Worm (Caenorhabditis elegans) whole organism, L1 larva: ENCODE measurements around the gene drap-1.

ENCODE experiments used
- C04F5.9 ChIP-seq: sonication (generic microtip); optimal IDR thresholded peaks from 2 replicates; lab custom pipeline; 2016; ENCODE audit warnings: missing genetic modification characterization, missing compliant biosample characterization
- C34B4.2 ChIP-seq: sonication (generic microtip); optimal IDR thresholded peaks from 2 replicates; lab custom pipeline; 2017; ENCODE audit warnings: mild to moderate bottlenecking, missing genetic modification characterization, missing compliant biosample characterization
- Y116A8C.19 ChIP-seq: sonication (generic microtip); optimal IDR thresholded peaks from 2 replicates; lab custom pipeline; 2016; ENCODE audit warnings: missing compliant biosample characterization, missing genetic modification characterization, borderline replicate concordance
- aha-1 ChIP-seq: fragments of 150-350 bp; optimal IDR thresholded peaks from 2 replicates; lab custom pipeline; 2014; ENCODE audit warnings: missing biosample characterization, missing genetic modification characterization
- alr-1 ChIP-seq: fragments of 200-800 bp; sonication (Bioruptor generic); optimal IDR thresholded peaks from 2 replicates; lab custom pipeline; 2018; ENCODE audit warnings: borderline replicate concordance, mild to moderate bottlenecking, missing genetic modification characterization, missing compliant biosample characterization
- aly-2 ChIP-seq: fragments of 150-350 bp; optimal IDR thresholded peaks from 2 replicates; lab custom pipeline; 2014; ENCODE audit warnings: missing biosample characterization, missing genetic modification characterization
- ama-1 ChIP-seq: fragments of 150-350 bp; optimal IDR thresholded peaks from 2 replicates; lab custom pipeline; 2014
- ceh-82 ChIP-seq, 3 experiments: fragments of 150-350 bp in 1 of 3; sonication (generic microtip) in 2 of 3; optimal IDR thresholded peaks; 2 replicates each; lab custom pipeline; 2014 to 2017; ENCODE audit warnings: missing biosample characterization in 3 of 3, missing genetic modification characterization in 3 of 3
- ceh-88 ChIP-seq: fragments of 200-800 bp; sonication (Bioruptor generic); IDR thresholded peaks from 2 replicates; pipeline ENCODE4 v1.3.6; 2022; ENCODE audit warnings: missing genetic modification characterization, missing compliant biosample characterization
- ces-1 ChIP-seq: fragments of 150-350 bp; optimal IDR thresholded peaks from 2 replicates; lab custom pipeline; 2014; ENCODE audit warnings: missing biosample characterization, missing genetic modification reagents, missing genetic modification characterization
- dpl-1 ChIP-seq, 3 experiments: fragments of 150-350 bp in 2 of 3; sonication (generic microtip) in 1 of 3; optimal IDR thresholded peaks; 2 replicates each; lab custom pipeline; 2014 to 2017; ENCODE audit warnings: missing biosample characterization in 3 of 3, missing genetic modification characterization in 3 of 3, missing genetic modification reagents in 3 of 3
- efl-1 ChIP-seq, 4 experiments: fragments of 150-350 bp; optimal IDR thresholded peaks in 3 of 4; peaks in 1 of 4; 1 replicate in 1 of 4; 2 replicates in 3 of 4; lab custom pipeline; 2014; ENCODE audit warnings: missing biosample characterization in 2 of 4, missing genetic modification characterization in 2 of 4, missing genetic modification reagents in 2 of 4
- efl-3 ChIP-seq: fragments of 200-800 bp; sonication (Bioruptor generic); optimal IDR thresholded peaks from 2 replicates; lab custom pipeline; 2018; ENCODE audit warnings: mild to moderate bottlenecking, missing genetic modification characterization, missing compliant biosample characterization
- egl-13 ChIP-seq: sonication (generic microtip); optimal IDR thresholded peaks from 2 replicates; lab custom pipeline; 2016; ENCODE audit warnings: missing genotype, missing genetic modification reagents, missing genetic modification characterization, missing compliant biosample characterization
- elt-2 ChIP-seq: sonication (generic microtip); optimal IDR thresholded peaks from 2 replicates; lab custom pipeline; 2016; ENCODE audit warnings: missing genetic modification characterization, mild to moderate bottlenecking, inconsistent platforms, missing compliant biosample characterization, missing genetic modification reagents
- fkh-10 ChIP-seq: sonication (generic microtip); optimal IDR thresholded peaks from 2 replicates; lab custom pipeline; 2017; ENCODE audit warnings: missing biosample characterization, missing genetic modification reagents, missing genetic modification characterization
- fos-1 ChIP-seq: fragments of 150-350 bp; optimal IDR thresholded peaks from 2 replicates; lab custom pipeline; 2014; ENCODE audit warnings: missing biosample characterization, missing genetic modification characterization
- hlh-17 ChIP-seq: fragments of 200-800 bp; sonication (Bioruptor generic); optimal IDR thresholded peaks from 2 replicates; lab custom pipeline; 2018; ENCODE audit warnings: missing genetic modification characterization, mild to moderate bottlenecking, missing compliant biosample characterization, moderate library complexity, borderline replicate concordance
- hlh-4 ChIP-seq: sonication (generic microtip); optimal IDR thresholded peaks from 2 replicates; lab custom pipeline; 2016; ENCODE audit warnings: mild to moderate bottlenecking, missing genetic modification characterization, missing compliant biosample characterization
- hpl-2 ChIP-seq: fragments of 150-350 bp; optimal IDR thresholded peaks from 2 replicates; lab custom pipeline; 2014; ENCODE audit warnings: missing biosample characterization, missing genetic modification reagents, missing genetic modification characterization
- isw-1 ChIP-seq: fragments of 200-800 bp; sonication (Bioruptor generic); IDR thresholded peaks from 2 replicates; pipeline ENCODE4 v1.3.6; 2022; ENCODE audit warnings: missing genetic modification characterization, missing compliant biosample characterization
- jun-1 ChIP-seq: fragments of 150-350 bp; optimal IDR thresholded peaks from 2 replicates; lab custom pipeline; 2014; ENCODE audit warnings: missing biosample characterization, missing genetic modification reagents, missing genetic modification characterization
- lin-13 ChIP-seq: fragments of 150-350 bp; optimal IDR thresholded peaks from 2 replicates; lab custom pipeline; 2014; ENCODE audit warnings: missing biosample characterization, missing genetic modification reagents, missing genetic modification characterization
- lin-14 ChIP-seq: fragments of 200-800 bp; sonication (Bioruptor generic); optimal IDR thresholded peaks from 2 replicates; lab custom pipeline; 2018; ENCODE audit warnings: mild to moderate bottlenecking, missing genetic modification characterization, moderate library complexity, missing compliant biosample characterization
- lin-39 ChIP-seq: fragments of 150-350 bp; optimal IDR thresholded peaks from 2 replicates; lab custom pipeline; 2014; ENCODE audit warnings: missing biosample characterization, missing genetic modification reagents, missing genetic modification characterization
- lsy-2 ChIP-seq, 2 experiments: fragments of 150-350 bp; optimal IDR thresholded peaks; 2 replicates each; lab custom pipeline; 2014; ENCODE audit warnings: missing biosample characterization in 2 of 2, missing genetic modification characterization in 2 of 2
- mab-9 ChIP-seq: fragments of 200-800 bp; sonication (Bioruptor generic); IDR thresholded peaks from 2 replicates; pipeline ENCODE4 v1.3.6; 2022; ENCODE audit warnings: missing genetic modification reagents, missing genetic modification characterization, missing compliant biosample characterization
- mep-1 ChIP-seq: fragments of 150-350 bp; optimal IDR thresholded peaks from 2 replicates; lab custom pipeline; 2014; ENCODE audit warnings: missing biosample characterization, missing genetic modification characterization
- nhr-12 ChIP-seq: sonication (generic microtip); optimal IDR thresholded peaks from 2 replicates; lab custom pipeline; 2017; ENCODE audit warnings: missing biosample characterization, missing genetic modification characterization
- nhr-47 ChIP-seq: sonication (generic microtip); optimal IDR thresholded peaks from 2 replicates; lab custom pipeline; 2016; ENCODE audit warnings: mild to moderate bottlenecking, missing genetic modification characterization, moderate library complexity, missing compliant biosample characterization
- nhr-71 ChIP-seq: sonication (generic microtip); optimal IDR thresholded peaks from 2 replicates; lab custom pipeline; 2016; ENCODE audit warnings: mild to moderate bottlenecking, missing genetic modification characterization, moderate library complexity, missing compliant biosample characterization
- nhr-85 ChIP-seq: sonication (generic microtip); peaks from one replicate; lab custom pipeline; 2016; ENCODE audit warnings: missing genetic modification characterization, inconsistent platforms, missing compliant biosample characterization
- nhr-90 ChIP-seq: sonication (generic microtip); optimal IDR thresholded peaks from 2 replicates; lab custom pipeline; 2016; ENCODE audit warnings: mild to moderate bottlenecking, missing genetic modification characterization, missing compliant biosample characterization; ENCODE audit not compliant: poor library complexity
- pag-3 ChIP-seq: sonication (generic microtip); optimal IDR thresholded peaks from 2 replicates; lab custom pipeline; 2017; ENCODE audit warnings: missing genetic modification characterization, mild to moderate bottlenecking, missing compliant biosample characterization, antibody characterized with exemption, borderline replicate concordance; ENCODE audit not compliant: insufficient read depth
- pax-3 ChIP-seq: fragments of 200-800 bp; sonication (Bioruptor generic); optimal IDR thresholded peaks from 2 replicates; lab custom pipeline; 2018; ENCODE audit warnings: mild to moderate bottlenecking, missing genetic modification characterization, moderate library complexity, missing compliant biosample characterization
- rnt-1 ChIP-seq: sonication (generic microtip); optimal IDR thresholded peaks from 2 replicates; lab custom pipeline; 2016; ENCODE audit warnings: mild to moderate bottlenecking, missing genetic modification characterization, moderate library complexity, missing compliant biosample characterization
- snpc-4 ChIP-seq: fragments of 150-350 bp; optimal IDR thresholded peaks from 2 replicates; lab custom pipeline; 2014; ENCODE audit warnings: missing biosample characterization, missing genetic modification characterization
- snu-23 ChIP-seq: sonication (generic microtip); optimal IDR thresholded peaks from 2 replicates; lab custom pipeline; 2016; ENCODE audit warnings: missing genetic modification characterization, missing compliant biosample characterization
- sox-4 ChIP-seq: sonication (generic microtip); optimal IDR thresholded peaks from 2 replicates; lab custom pipeline; 2016; ENCODE audit warnings: missing genetic modification characterization, missing compliant biosample characterization
- sup-37 ChIP-seq: fragments of 200-800 bp; sonication (Bioruptor generic); optimal IDR thresholded peaks from 2 replicates; lab custom pipeline; 2018; ENCODE audit warnings: mild to moderate bottlenecking, missing genetic modification characterization, missing compliant biosample characterization
- tbx-2 ChIP-seq: sonication (generic microtip); optimal IDR thresholded peaks from 2 replicates; lab custom pipeline; 2016; ENCODE audit warnings: missing genetic modification characterization, missing compliant biosample characterization
- tlp-1 ChIP-seq: fragments of 150-350 bp; optimal IDR thresholded peaks from 2 replicates; lab custom pipeline; 2014; ENCODE audit warnings: missing biosample characterization, missing genetic modification characterization
- unc-130 ChIP-seq: fragments of 150-350 bp; optimal IDR thresholded peaks from 2 replicates; lab custom pipeline; 2017; ENCODE audit warnings: missing biosample characterization, missing genetic modification characterization, inconsistent platforms
- unc-62 ChIP-seq: fragments of 150-350 bp; optimal IDR thresholded peaks from 2 replicates; lab custom pipeline; 2014; ENCODE audit warnings: missing biosample characterization, missing genetic modification reagents, missing genetic modification characterization
- unc-98 ChIP-seq: fragments of 200-800 bp; sonication (Bioruptor generic); IDR thresholded peaks from 2 replicates; pipeline ENCODE4 v1.3.6; 2022; ENCODE audit warnings: missing genetic modification characterization, missing compliant biosample characterization
- zip-4 ChIP-seq: fragments of 200-800 bp; sonication (Bioruptor generic); optimal IDR thresholded peaks from 2 replicates; lab custom pipeline; 2018; ENCODE audit warnings: mild to moderate bottlenecking, missing genetic modification characterization, moderate library complexity, missing compliant biosample characterization

drap-1 gene

ce11 chrV:9765622-9766021 lies 35.7 kb downstream of the drap-1 start (continued):
- TF ChIP-seq ceh-82 (tag; optimal IDR thresholded peaks at IDR 0.05; lab: Kevin White, UChicago) (no peak), ces-1 (peak; percentile 100)
- TF ChIP-seq, all 84 proteins: peak for 9

- TF ChIP-seq rnt-1 (tag; lab: Kevin White, UChicago) (no peak), snpc-4 (tag; lab: Kevin White, UChicago) (no peak), nhr-47 (tag; lab: Kevin White, UChicago) (no peak), hpl-2 (no peak), nhr-71 (tag; lab: Kevin White, UChicago) (no peak), lin-13 (GFP tag; lab: Kevin White, UChicago) (no peak), efl-1 (optimal IDR thresholded peaks at IDR 0.05; lab: Kevin White, UChicago) (no peak), efl-1 (GFP tag; optimal IDR thresholded peaks at IDR 0.05 in 1 of 2; lab: Kevin White, UChicago) (peak in 1 of 2 experiments; percentile 58), ces-1 (peak; percentile 97), lin-14 (GFP tag; lab: Kevin White, UChicago) (peak; percentile 22), mep-1 (no peak), lsy-2 (tag; optimal IDR thresholded peaks at IDR 0.05; lab: Kevin White, UChicago) (no peak), fkh-10 (peak; percentile 34), ceh-88 (GFP tag; lab: Robert Waterston, UW) (no peak), C04F5.9 (no peak), dpl-1 (GFP tag; optimal IDR thresholded peaks at IDR 0.05; lab: Kevin White, UChicago) (no peak), Y116A8C.19 (tag; lab: Kevin White, UChicago) (no peak), sup-37 (GFP tag; lab: Kevin White, UChicago) (no peak), nhr-12 (tag; lab: Kevin White, UChicago) (no peak), pag-3 (tag; lab: Kevin White, UChicago) (no peak)
- TF ChIP-seq, all 84 proteins: peak for 4
Measured at ce11 chrV:9767941-9768340, 38.0 kb downstream of the drap-1 start.

ce11 chrV:9768828-9769778 lies 39.2 kb downstream of the drap-1 start, which contains the start of gene unc-42:
unc-42 (minus strand) TSS chrV:9769391.
- TF ChIP-seq aha-1 (no peak), mab-9 (GFP tag; lab: Robert Waterston, UW) (no peak), hpl-2 (no peak), tlp-1 (tag; lab: Kevin White, UChicago) (no peak), unc-98 (GFP tag; lab: Robert Waterston, UW) (no peak), unc-62 (no peak), lin-13 (GFP tag; lab: Kevin White, UChicago) (no peak), jun-1 (no peak), egl-13 (tag; lab: Kevin White, UChicago) (no peak), ama-1 (lab: Kevin White, UChicago) (no peak), isw-1 (GFP tag; lab: Robert Waterston, UW) (no peak), hlh-17 (no peak), sox-4 (tag; lab: Kevin White, UChicago) (no peak), elt-2 (no peak), snu-23 (GFP tag; lab: Kevin White, UChicago) (no peak), lin-14 (GFP tag; lab: Kevin White, UChicago) (peak; percentile 80), aly-2 (tag; lab: Kevin White, UChicago) (no peak), Y116A8C.19 (tag; lab: Kevin White, UChicago) (no peak), pax-3 (tag; lab: Kevin White, UChicago) (no peak), C34B4.2 (tag; lab: Kevin White, UChicago) (no peak), nhr-90 (no peak), hlh-4 (tag; lab: Kevin White, UChicago) (no peak), nhr-71 (tag; lab: Kevin White, UChicago) (peak; percentile 30), zip-4 (no peak), alr-1 (tag; lab: Kevin White, UChicago) (no peak), nhr-85 (tag; lab: Kevin White, UChicago) (no peak), ces-1 (peak; percentile 100), lin-39 (tag; lab: Kevin White, UChicago) (no peak), tbx-2 (tag; lab: Kevin White, UChicago) (peak; percentile 35), unc-130 (tag; lab: Kevin White, UChicago) (no peak), efl-3 (GFP tag; lab: Kevin White, UChicago) (no peak), fos-1 (tag; lab: Kevin White, UChicago) (no peak)
